Fruit fly (Drosophila melanogaster) whole organism, embryonic: Measurements from ENCODE around the gene CG45218.

Experiments
- Bgb ChIP-seq: fragments of 200-800 bp; sonication (Bioruptor generic); IDR thresholded peaks from 2 replicates; pipeline ENCODE4 v1.3.6; 2022; ENCODE audit warnings: missing biosample characterization, missing genetic modification characterization; ENCODE audit not compliant: partially characterized antibody
- Blimp-1 ChIP-seq: fragments of 200-800 bp; sonication (Bioruptor generic); optimal IDR thresholded peaks from 3 replicates; lab custom pipeline; 2018; ENCODE audit warnings: missing biosample characterization, missing genetic modification characterization, mild to moderate bottlenecking, moderate library complexity, missing genetic modification reagents
- CG10565 ChIP-seq: fragments of 200-800 bp; sonication (Bioruptor generic); optimal IDR thresholded peaks from 3 replicates; lab custom pipeline; 2016; ENCODE audit warnings: missing biosample characterization, mild to moderate bottlenecking, missing genetic modification characterization
- CG11504 ChIP-seq: fragments of 200-800 bp; sonication (Bioruptor generic); optimal IDR thresholded peaks from 3 replicates; lab custom pipeline; 2019; ENCODE audit warnings: missing biosample characterization, mild to moderate bottlenecking, missing genetic modification characterization, moderate library complexity
- CG11560 ChIP-seq: fragments of 200-800 bp; sonication (Bioruptor generic); IDR thresholded peaks from 3 replicates; pipeline ENCODE4 v1.3.6; 2022; ENCODE audit warnings: missing biosample characterization, missing genetic modification characterization
- CG12219 ChIP-seq: fragments of 200-800 bp; sonication (Bioruptor generic); optimal IDR thresholded peaks from 3 replicates; lab custom pipeline; 2018; ENCODE audit warnings: missing biosample characterization, mild to moderate bottlenecking, missing genetic modification characterization
- CG13296 ChIP-seq: fragments of 200-800 bp; sonication (Bioruptor generic); optimal IDR thresholded peaks from 3 replicates; lab custom pipeline; 2018; ENCODE audit warnings: missing biosample characterization, mild to moderate bottlenecking, missing genetic modification characterization
- CG1603 ChIP-seq: fragments of 200-800 bp; sonication (Bioruptor generic); optimal IDR thresholded peaks from 2 replicates; lab custom pipeline; 2019; ENCODE audit warnings: missing biosample characterization, mild to moderate bottlenecking, missing genetic modification characterization, moderate library complexity
- CG17829 ChIP-seq: fragments of 200-800 bp; optimal IDR thresholded peaks from 2 replicates; lab custom pipeline; 2019; ENCODE audit warnings: missing biosample characterization, mild to moderate bottlenecking, missing genetic modification characterization, moderate library complexity
- CG2120 ChIP-seq: fragments of 200-800 bp; sonication (Bioruptor generic); optimal IDR thresholded peaks from 3 replicates; lab custom pipeline; 2016; ENCODE audit warnings: missing biosample characterization, missing genetic modification characterization
- CG3407 ChIP-seq: fragments of 200-800 bp; sonication (Bioruptor generic); optimal IDR thresholded peaks from 2 replicates; lab custom pipeline; 2018; ENCODE audit warnings: missing biosample characterization, mild to moderate bottlenecking, missing genetic modification characterization
- CG34376 ChIP-seq: fragments of 200-800 bp; sonication (Bioruptor generic); optimal IDR thresholded peaks from 2 replicates; lab custom pipeline; 2018; ENCODE audit warnings: missing biosample characterization, mild to moderate bottlenecking, missing genetic modification characterization
- CG3726 ChIP-seq: fragments of 200-800 bp; sonication (Bioruptor generic); IDR thresholded peaks from 3 replicates; pipeline ENCODE4, ENCODE4 v1.3.6; 2022; ENCODE audit warnings: missing biosample characterization, missing genetic modification characterization
- CG42726 ChIP-seq: fragments of 200-800 bp; sonication (Bioruptor generic); IDR thresholded peaks from 2 replicates; pipeline ENCODE4 v1.3.6; 2022; ENCODE audit warnings: missing biosample characterization, missing genetic modification characterization; ENCODE audit not compliant: partially characterized antibody
- CG6272 ChIP-seq: fragments of 200-800 bp; sonication (Bioruptor generic); IDR thresholded peaks from 2 replicates; pipeline ENCODE4 v1.3.6; 2022; ENCODE audit warnings: missing biosample characterization, missing genetic modification characterization
- CG7786 ChIP-seq: fragments of 200-800 bp; sonication (Bioruptor generic); optimal IDR thresholded peaks from 2 replicates; lab custom pipeline; 2016; ENCODE audit warnings: missing biosample characterization, missing genetic modification characterization
- CG8281 ChIP-seq: fragments of 200-800 bp; sonication (Bioruptor generic); optimal IDR thresholded peaks from 2 replicates; lab custom pipeline; 2018; ENCODE audit warnings: missing biosample characterization, mild to moderate bottlenecking, missing genetic modification characterization, moderate library complexity
- CG9876 ChIP-seq: fragments of 200-800 bp; sonication (Bioruptor generic); optimal IDR thresholded peaks from 2 replicates; lab custom pipeline; 2016; ENCODE audit warnings: missing biosample characterization, missing genetic modification characterization
- D ChIP-seq, 2 experiments: fragments of 200-800 bp in 1 of 2; fragments of >200 bp in 1 of 2; sonication (Bioruptor generic) in 1 of 2; optimal IDR thresholded peaks; 2 replicates in 1 of 2; 3 replicates in 1 of 2; lab custom pipeline; 2017; ENCODE audit warnings: mild to moderate bottlenecking in 1 of 2, missing biosample characterization in 1 of 2, missing genetic modification characterization in 1 of 2, missing genetic modification reagents in 1 of 2
- Fer3 ChIP-seq: fragments of 200-800 bp; sonication (Bioruptor generic); optimal IDR thresholded peaks from 2 replicates; lab custom pipeline; 2018; ENCODE audit warnings: missing biosample characterization, mild to moderate bottlenecking, missing genetic modification characterization, moderate library complexity
- HLH54F ChIP-seq: fragments of 200-800 bp; sonication (Bioruptor generic); optimal IDR thresholded peaks from 3 replicates; lab custom pipeline; 2016; ENCODE audit warnings: missing biosample characterization, missing genetic modification characterization
- Jarid2 ChIP-seq: fragments of 200-800 bp; sonication (Bioruptor generic); optimal IDR thresholded peaks from 3 replicates; lab custom pipeline; 2017; ENCODE audit warnings: mild to moderate bottlenecking, missing biosample characterization, missing genetic modification reagents, missing genetic modification characterization
- Med ChIP-seq: fragments of 200-800 bp; sonication (Bioruptor generic); peaks from one replicate; lab custom pipeline; 2016; ENCODE audit warnings: missing biosample characterization, missing genetic modification characterization, mild to moderate bottlenecking, inconsistent platforms, moderate library complexity
- Mes4 ChIP-seq: fragments of 200-800 bp; sonication (Bioruptor generic); optimal IDR thresholded peaks from 2 replicates; lab custom pipeline; 2016; ENCODE audit warnings: missing biosample characterization, missing genetic modification characterization
- Oli ChIP-seq: fragments of 200-800 bp; sonication (Bioruptor generic); optimal IDR thresholded peaks from 2 replicates; lab custom pipeline; 2018; ENCODE audit warnings: missing biosample characterization, mild to moderate bottlenecking, missing genetic modification characterization, moderate library complexity
- Pdp1 ChIP-seq, 2 experiments: fragments of 200-800 bp; sonication (Bioruptor generic); optimal IDR thresholded peaks; 3 replicates each; lab custom pipeline; 2016; ENCODE audit warnings: missing biosample characterization in 2 of 2, missing genetic modification characterization in 2 of 2, mild to moderate bottlenecking in 1 of 2, moderate library complexity in 1 of 2
- Scr ChIP-seq: fragments of 200-800 bp; sonication (Bioruptor generic); IDR thresholded peaks from 2 replicates; pipeline ENCODE4 v1.3.6; 2022; ENCODE audit warnings: missing biosample characterization, missing genetic modification characterization; ENCODE audit not compliant: partially characterized antibody
- Sin3A ChIP-seq: fragments of >200 bp; optimal IDR thresholded peaks from 2 replicates; lab custom pipeline; 2018
- bcd ChIP-seq: fragments of 200-800 bp; sonication (Bioruptor generic); optimal IDR thresholded peaks from 2 replicates; lab custom pipeline; 2017; ENCODE audit warnings: missing biosample characterization, mild to moderate bottlenecking, missing genetic modification characterization
- bsh ChIP-seq, 2 experiments: fragments of 200-800 bp; sonication (Bioruptor generic); optimal IDR thresholded peaks; 2 replicates each; lab custom pipeline; 2017 to 2018; ENCODE audit warnings: mild to moderate bottlenecking in 2 of 2, missing biosample characterization in 2 of 2, missing genetic modification characterization in 2 of 2, moderate library complexity in 1 of 2
- btn ChIP-seq: fragments of 200-800 bp; sonication (Bioruptor generic); optimal IDR thresholded peaks from 2 replicates; lab custom pipeline; 2016; ENCODE audit warnings: missing biosample characterization, missing genetic modification characterization
- caup ChIP-seq: fragments of 200-800 bp; sonication (Bioruptor generic); optimal IDR thresholded peaks from 3 replicates; lab custom pipeline; 2017; ENCODE audit warnings: missing biosample characterization, mild to moderate bottlenecking, missing genetic modification characterization, moderate library complexity; ENCODE audit not compliant: severe bottlenecking
- crc ChIP-seq: fragments of 200-800 bp; sonication (Bioruptor generic); optimal IDR thresholded peaks from 2 replicates; lab custom pipeline; 2016; ENCODE audit warnings: missing biosample characterization, missing genetic modification characterization
- dpn ChIP-seq, 2 experiments: fragments of 200-800 bp; sonication (Bioruptor generic); optimal IDR thresholded peaks; 3 replicates each; lab custom pipeline; 2016; ENCODE audit warnings: missing biosample characterization in 2 of 2, missing genetic modification characterization in 2 of 2
- dysf ChIP-seq: fragments of 200-800 bp; sonication (Bioruptor generic); IDR thresholded peaks from 3 replicates; pipeline ENCODE4 v1.3.6; 2022; ENCODE audit warnings: missing biosample characterization, missing genetic modification characterization
- gcm ChIP-seq: fragments of 200-800 bp; sonication (Bioruptor generic); optimal IDR thresholded peaks from 2 replicates; lab custom pipeline; 2019; ENCODE audit warnings: missing biosample characterization, mild to moderate bottlenecking, missing genetic modification characterization, moderate library complexity
- gfzf ChIP-seq: fragments of 200-800 bp; sonication (Bioruptor generic); optimal IDR thresholded peaks from 2 replicates; lab custom pipeline; 2016; ENCODE audit warnings: missing biosample characterization, mild to moderate bottlenecking, missing genetic modification characterization, moderate library complexity
- gro ChIP-seq: fragments of 200-800 bp; sonication (Bioruptor generic); optimal IDR thresholded peaks from 2 replicates; lab custom pipeline; 2016; ENCODE audit warnings: missing biosample characterization, missing genetic modification characterization
- gsb-n ChIP-seq: fragments of 200-800 bp; sonication (Bioruptor generic); optimal IDR thresholded peaks from 3 replicates; lab custom pipeline; 2018; ENCODE audit warnings: missing biosample characterization, mild to moderate bottlenecking, missing genetic modification characterization
- hth ChIP-seq: fragments of >200 bp; optimal IDR thresholded peaks from 2 replicates; lab custom pipeline; 2017; ENCODE audit warnings: inconsistent platforms
- nerfin-1 ChIP-seq: fragments of 200-800 bp; sonication (Bioruptor generic); optimal IDR thresholded peaks from 3 replicates; lab custom pipeline; 2019; ENCODE audit warnings: missing biosample characterization, mild to moderate bottlenecking, missing genetic modification characterization, moderate library complexity
- oc ChIP-seq: fragments of 200-800 bp; sonication (Bioruptor generic); optimal IDR thresholded peaks from 2 replicates; lab custom pipeline; 2018; ENCODE audit warnings: missing biosample characterization, mild to moderate bottlenecking, missing genetic modification characterization, moderate library complexity
- pnt ChIP-seq: fragments of 200-800 bp; sonication (Bioruptor generic); optimal IDR thresholded peaks from 3 replicates; lab custom pipeline; 2016; ENCODE audit warnings: missing biosample characterization, missing genetic modification characterization
- pros ChIP-seq: fragments of 200-800 bp; sonication (Bioruptor generic); optimal IDR thresholded peaks from 3 replicates; lab custom pipeline; 2019; ENCODE audit warnings: missing biosample characterization, mild to moderate bottlenecking, missing genetic modification characterization, moderate library complexity
- sens ChIP-seq: fragments of 200-800 bp; sonication (Bioruptor generic); peaks from one replicate; lab custom pipeline; 2016; ENCODE audit warnings: missing biosample characterization, missing genetic modification characterization
- unpg ChIP-seq: fragments of 200-800 bp; sonication (Bioruptor generic); optimal IDR thresholded peaks from 3 replicates; lab custom pipeline; 2018; ENCODE audit warnings: missing biosample characterization, mild to moderate bottlenecking, missing genetic modification characterization, moderate library complexity
- wek ChIP-seq: fragments of 200-800 bp; sonication (Bioruptor generic); optimal IDR thresholded peaks from 3 replicates; lab custom pipeline; 2018; ENCODE audit warnings: missing biosample characterization, mild to moderate bottlenecking, missing genetic modification characterization, moderate library complexity
- zfh2 ChIP-seq: fragments of 200-800 bp; sonication (Bioruptor generic); optimal IDR thresholded peaks from 2 replicates; lab custom pipeline; 2016; ENCODE audit warnings: missing biosample characterization, missing genetic modification characterization

The CG45218 gene

dm6 chr3R:15292241-15293004, 1.8 kb upstream of the CG45218 start (continued):
- TF ChIP-seq CG8281 (tag; lab: Kevin White, UChicago) (peak; percentile 41), dysf (GFP tag; lab: Robert Waterston, UW) (no peak), CG7786 (GFP tag; lab: Kevin White, UChicago) (peak; percentile 35), CG34376 (peak; percentile 63), unpg (GFP tag; lab: Kevin White, UChicago) (peak; percentile 44), hth (lab: Kevin White, UChicago) (no peak), wek (GFP tag; lab: Kevin White, UChicago) (no peak), zfh2 (GFP tag; lab: Kevin White, UChicago) (peak; percentile 6), nerfin-1 (no peak), Pdp1 (GFP tag; optimal IDR thresholded peaks at IDR 0.05; lab: Kevin White, UChicago) (peak in 1 of 2 experiments; percentile 96), Scr (GFP tag; lab: Robert Waterston, UW) (no peak), bcd (GFP tag; lab: Kevin White, UChicago) (peak; percentile 18), pnt (GFP tag; lab: Kevin White, UChicago) (peak; percentile 20), Fer3 (tag; lab: Kevin White, UChicago) (peak; percentile 25), CG42726 (GFP tag; lab: Robert Waterston, UW) (no peak), Blimp-1 (GFP tag; lab: Kevin White, UChicago) (peak; percentile 12), Oli (tag; lab: Kevin White, UChicago) (peak; percentile 5), CG17829 (tag; lab: Kevin White, UChicago) (peak; percentile 9), Sin3A (lab: Kevin White, UChicago) (no peak), CG2120 (GFP tag; lab: Kevin White, UChicago) (peak; percentile 61), CG9876 (peak; percentile 2), gcm (GFP tag; lab: Kevin White, UChicago) (peak; percentile 2), Jarid2 (no peak), CG6272 (no peak), Bgb (GFP tag; lab: Robert Waterston, UW) (no peak), dpn (GFP tag; optimal IDR thresholded peaks at IDR 0.05; lab: Kevin White, UChicago) (peak; percentile 17 to 39), bsh (GFP tag; optimal IDR thresholded peaks at IDR 0.05; lab: Kevin White, UChicago) (peak in 1 of 2 experiments; percentile 49), HLH54F (GFP tag; lab: Kevin White, UChicago) (peak; percentile 6), CG10565 (no peak), btn (GFP tag; lab: Kevin White, UChicago) (no peak), CG11560 (no peak), crc (GFP tag; lab: Kevin White, UChicago) (peak; percentile 20), CG12219 (GFP tag; lab: Kevin White, UChicago) (peak; percentile 1), CG11504 (tag; lab: Kevin White, UChicago) (peak; percentile 32), pros (GFP tag; lab: Kevin White, UChicago) (peak; percentile 3), D (optimal IDR thresholded peaks at IDR 0.05; lab: Kevin White, UChicago) (no peak), D (GFP tag; optimal IDR thresholded peaks at IDR 0.05; lab: Kevin White, UChicago) (no peak), gro (GFP tag; lab: Kevin White, UChicago) (no peak), CG3407 (GFP tag; lab: Kevin White, UChicago) (no peak), gfzf (GFP tag; lab: Kevin White, UChicago) (no peak), gsb-n (tag; lab: Kevin White, UChicago) (no peak), CG3726 (GFP tag; lab: Robert Waterston, UW) (no peak), CG1603 (peak; percentile 35), Mes4 (GFP tag; lab: Kevin White, UChicago) (no peak), oc (peak; percentile 77), sens (GFP tag; lab: Kevin White, UChicago) (peak; percentile 74), caup (GFP tag; lab: Kevin White, UChicago) (no peak), Med (GFP tag; lab: Kevin White, UChicago) (peak; percentile 87), CG13296 (GFP tag; lab: Kevin White, UChicago) (no peak)
